Worm (Caenorhabditis elegans) whole organism, L4/young adult: ENCODE data around the gene F32D8.15.

Experiments
- dao-5 ChIP-seq: sonication (generic microtip); optimal IDR thresholded peaks from 2 replicates; lab custom pipeline; 2016; ENCODE audit warnings: missing genotype, missing genetic modification characterization, moderate library complexity, missing compliant biosample characterization
- him-1 ChIP-seq: sonication (generic microtip); optimal IDR thresholded peaks from 2 replicates; lab custom pipeline; 2016; ENCODE audit warnings: missing genotype, missing genetic modification reagents, missing genetic modification characterization, missing compliant biosample characterization

- TF ChIP-seq him-1 (tag; lab: Kevin White, UChicago) (no peak), dao-5 (tag; lab: Kevin White, UChicago) (no peak)
These were observed 21.8 kb downstream of the F32D8.15 start for ce11 chrV:10925658-10926057.
